Worm (Caenorhabditis elegans) whole organism, L4 larva: ENCODE data around the gene Y41C4A.9.

Experiments
- D1046.2 ChIP-seq: fragments of 200-800 bp; sonication (Bioruptor generic); IDR thresholded peaks from 2 replicates; pipeline ENCODE4 v1.3.6; 2022; ENCODE audit warnings: missing genetic modification characterization, missing compliant biosample characterization
- F10B5.3 ChIP-seq: sonication (generic microtip); optimal IDR thresholded peaks from 2 replicates; lab custom pipeline; 2016; ENCODE audit warnings: mild to moderate bottlenecking, missing genetic modification characterization, missing compliant biosample characterization
- F26F4.8 ChIP-seq: fragments of 200-800 bp; sonication (Bioruptor generic); conservative IDR thresholded peaks from 2 replicates; pipeline ENCODE4 v1.3.6; 2022; ENCODE audit warnings: missing genetic modification characterization, missing compliant biosample characterization
- F37D6.2 ChIP-seq: sonication (generic microtip); optimal IDR thresholded peaks from 2 replicates; lab custom pipeline; 2016; ENCODE audit warnings: mild to moderate bottlenecking, missing genetic modification characterization, missing compliant biosample characterization
- F44E2.7 ChIP-seq: fragments of 200-800 bp; sonication (Bioruptor generic); IDR thresholded peaks from 2 replicates; pipeline ENCODE4 v2.1.2; 2022; ENCODE audit warnings: missing genetic modification characterization, missing compliant biosample characterization
- F49E8.2 ChIP-seq: sonication (generic microtip); optimal IDR thresholded peaks from 2 replicates; lab custom pipeline; 2016; ENCODE audit warnings: missing compliant biosample characterization, mild to moderate bottlenecking, missing genetic modification characterization, borderline replicate concordance
- R02D3.7 ChIP-seq: fragments of 150-350 bp; sonication (generic microtip); optimal IDR thresholded peaks from 3 replicates; lab custom pipeline; 2014; ENCODE audit warnings: missing biosample characterization, missing genetic modification characterization
- T26A8.4 ChIP-seq: fragments of 200-800 bp; sonication (Bioruptor generic); IDR thresholded peaks from 2 replicates; pipeline ENCODE4 v1.3.6; 2022; ENCODE audit warnings: missing genetic modification characterization, missing compliant biosample characterization
- Y48G9A.11 ChIP-seq: fragments of 200-800 bp; sonication (Bioruptor generic); IDR thresholded peaks from 2 replicates; pipeline ENCODE4 v1.3.6; 2022; ENCODE audit warnings: missing genetic modification reagents, missing genetic modification characterization, missing compliant biosample characterization
- ZK337.2 ChIP-seq: fragments of 200-800 bp; sonication (Bioruptor generic); IDR thresholded peaks from 2 replicates; pipeline ENCODE4 v1.3.6; 2022; ENCODE audit warnings: missing genetic modification reagents, missing genetic modification characterization, missing compliant biosample characterization
- aha-1 ChIP-seq: fragments of 150-350 bp; peaks from one replicate; lab custom pipeline; 2014; ENCODE audit warnings: missing biosample characterization, missing genetic modification characterization
- ceh-20 ChIP-seq: fragments of 200-800 bp; sonication (Bioruptor generic); IDR thresholded peaks from 2 replicates; pipeline ENCODE4 v1.3.6; 2022; ENCODE audit warnings: missing genetic modification reagents, missing genetic modification characterization, missing compliant biosample characterization
- ceh-28 ChIP-seq: fragments of 150-350 bp; optimal IDR thresholded peaks from 2 replicates; lab custom pipeline; 2014; ENCODE audit warnings: missing biosample characterization, missing genetic modification reagents, missing genetic modification characterization
- ceh-44 ChIP-seq: fragments of 200-800 bp; sonication (Bioruptor generic); IDR thresholded peaks from 2 replicates; pipeline ENCODE4 v1.3.6; 2022; ENCODE audit warnings: missing genetic modification reagents, missing genetic modification characterization, missing compliant biosample characterization
- ctbp-1 ChIP-seq: fragments of 200-800 bp; sonication (Bioruptor generic); IDR thresholded peaks from 2 replicates; pipeline ENCODE4 v1.3.6; 2022; ENCODE audit warnings: missing genetic modification reagents, missing genetic modification characterization, missing compliant biosample characterization
- daf-16 ChIP-seq, 3 experiments: sonication (generic microtip); optimal IDR thresholded peaks; 2 replicates each; lab custom pipeline; 2016 to 2017; ENCODE audit warnings: missing genetic modification characterization in 3 of 3, missing genetic modification reagents in 3 of 3, mild to moderate bottlenecking in 2 of 3, missing compliant biosample characterization in 2 of 3, missing biosample characterization in 1 of 3, moderate library complexity in 1 of 3
- daf-8 ChIP-seq: fragments of 200-800 bp; sonication (Bioruptor generic); IDR thresholded peaks from 2 replicates; pipeline ENCODE4 v1.3.6; 2022; ENCODE audit warnings: missing genetic modification characterization, missing compliant biosample characterization
- dpl-1 ChIP-seq: fragments of 150-350 bp; optimal IDR thresholded peaks from 2 replicates; lab custom pipeline; 2014; ENCODE audit warnings: missing biosample characterization, missing genetic modification reagents, missing genetic modification characterization
- egl-43 ChIP-seq: fragments of 200-800 bp; sonication (Bioruptor generic); IDR thresholded peaks from 2 replicates; pipeline ENCODE4 v1.3.6; 2022; ENCODE audit warnings: missing genetic modification reagents, missing genetic modification characterization, missing compliant biosample characterization
- fos-1 ChIP-seq: fragments of 150-350 bp; optimal IDR thresholded peaks from 2 replicates; lab custom pipeline; 2014; ENCODE audit warnings: missing biosample characterization, missing genetic modification characterization
- hif-1 ChIP-seq, 2 experiments: sonication (generic microtip); optimal IDR thresholded peaks; 2 replicates each; lab custom pipeline; 2016 to 2017; ENCODE audit warnings: missing compliant biosample characterization in 2 of 2, missing genetic modification characterization in 2 of 2, missing genetic modification reagents in 2 of 2, missing genotype in 2 of 2, mild to moderate bottlenecking in 1 of 2
- hlh-30 ChIP-seq: sonication (generic microtip); optimal IDR thresholded peaks from 2 replicates; lab custom pipeline; 2017; ENCODE audit warnings: antibody characterized with exemption, mild to moderate bottlenecking, missing genetic modification characterization, missing compliant biosample characterization; ENCODE audit not compliant: insufficient read depth
- lin-13 ChIP-seq: fragments of 150-350 bp; optimal IDR thresholded peaks from 2 replicates; lab custom pipeline; 2014; ENCODE audit warnings: missing biosample characterization, missing genetic modification reagents, missing genetic modification characterization
- lin-38 ChIP-seq: fragments of 200-800 bp; sonication (Bioruptor generic); IDR thresholded peaks from 2 replicates; pipeline ENCODE4 v1.3.6; 2022; ENCODE audit warnings: missing genetic modification reagents, missing genetic modification characterization, missing compliant biosample characterization
- lir-3 ChIP-seq: sonication (generic microtip); optimal IDR thresholded peaks from 2 replicates; lab custom pipeline; 2016; ENCODE audit warnings: mild to moderate bottlenecking, missing genetic modification characterization, missing compliant biosample characterization
- mep-1 ChIP-seq: fragments of 150-350 bp; sonication (generic microtip); optimal IDR thresholded peaks from 3 replicates; lab custom pipeline; 2014; ENCODE audit warnings: missing biosample characterization, missing genetic modification characterization
- mes-2 ChIP-seq: sonication (generic microtip); optimal IDR thresholded peaks from 2 replicates; lab custom pipeline; 2016; ENCODE audit warnings: missing genotype, mild to moderate bottlenecking, missing genetic modification characterization, missing compliant biosample characterization; ENCODE audit not compliant: poor library complexity, severe bottlenecking
- mxl-3 ChIP-seq: fragments of 200-800 bp; sonication (Bioruptor generic); optimal IDR thresholded peaks from 2 replicates; lab custom pipeline; 2018; ENCODE audit warnings: mild to moderate bottlenecking, missing genetic modification characterization, missing compliant biosample characterization
- nhr-25 ChIP-seq: sonication (generic microtip); optimal IDR thresholded peaks from 2 replicates; lab custom pipeline; 2017; ENCODE audit warnings: missing genetic modification characterization, mild to moderate bottlenecking, missing compliant biosample characterization, antibody characterized with exemption, moderate library complexity, borderline replicate concordance; ENCODE audit not compliant: insufficient read depth
- nhr-28 ChIP-seq: fragments of 150-350 bp; optimal IDR thresholded peaks from 2 replicates; lab custom pipeline; 2014; ENCODE audit warnings: missing biosample characterization, missing genetic modification characterization
- nhr-42 ChIP-seq: fragments of 200-800 bp; sonication (Bioruptor generic); IDR thresholded peaks from 2 replicates; pipeline ENCODE4 v1.3.6; 2022; ENCODE audit warnings: missing genetic modification characterization, missing compliant biosample characterization
- nhr-48 ChIP-seq: sonication (generic microtip); optimal IDR thresholded peaks from 2 replicates; lab custom pipeline; 2016; ENCODE audit warnings: mild to moderate bottlenecking, missing genetic modification characterization, missing compliant biosample characterization
- nhr-6 ChIP-seq: fragments of 150-350 bp; optimal IDR thresholded peaks from 2 replicates; lab custom pipeline; 2014; ENCODE audit warnings: missing biosample characterization, missing genetic modification characterization
- pha-4 ChIP-seq, 2 experiments: fragments of 150-350 bp in 1 of 2; fragments of 200-800 bp in 1 of 2; sonication (Bioruptor generic) in 1 of 2; IDR thresholded peaks in 1 of 2; optimal IDR thresholded peaks in 1 of 2; 2 replicates each; pipeline versions ENCODE4 v1.3.6 to Lab custom; 2014 to 2022; ENCODE audit warnings: missing genetic modification characterization in 2 of 2, missing genetic modification reagents in 2 of 2, missing biosample characterization in 1 of 2, missing compliant biosample characterization in 1 of 2
- php-3 ChIP-seq: fragments of 200-800 bp; sonication (Bioruptor generic); IDR thresholded peaks from 2 replicates; pipeline ENCODE4 v1.3.6; 2022; ENCODE audit warnings: missing genetic modification reagents, missing genetic modification characterization, missing compliant biosample characterization
- rbr-2 ChIP-seq: sonication (generic microtip); optimal IDR thresholded peaks from 2 replicates; lab custom pipeline; 2016; ENCODE audit warnings: missing genotype, missing genetic modification characterization, missing compliant biosample characterization
- sdz-12 ChIP-seq: fragments of 200-800 bp; sonication (Bioruptor generic); optimal IDR thresholded peaks from 2 replicates; lab custom pipeline; 2018; ENCODE audit warnings: mild to moderate bottlenecking, missing genetic modification characterization, missing compliant biosample characterization
- set-16 ChIP-seq: fragments of 200-800 bp; sonication (Bioruptor generic); IDR thresholded peaks from 2 replicates; pipeline ENCODE4 v1.3.6; 2022; ENCODE audit warnings: missing genetic modification reagents, missing genetic modification characterization, missing compliant biosample characterization
- spr-1 ChIP-seq: sonication (generic microtip); optimal IDR thresholded peaks from 2 replicates; lab custom pipeline; 2016; ENCODE audit warnings: mild to moderate bottlenecking, missing genetic modification characterization, missing compliant biosample characterization
- tag-97 ChIP-seq: fragments of 200-800 bp; sonication (Bioruptor generic); IDR thresholded peaks from 2 replicates; pipeline ENCODE4 v1.3.6; 2022; ENCODE audit warnings: missing genetic modification characterization, missing compliant biosample characterization
- tra-1 ChIP-seq: fragments of 200-800 bp; sonication (Bioruptor generic); IDR thresholded peaks from 2 replicates; pipeline ENCODE4 v1.3.6; 2022; ENCODE audit warnings: missing genetic modification reagents, missing genetic modification characterization, missing compliant biosample characterization
- zag-1 ChIP-seq: fragments of 150-350 bp; optimal IDR thresholded peaks from 2 replicates; lab custom pipeline; 2014; ENCODE audit warnings: missing biosample characterization, missing genetic modification characterization
- ztf-11 ChIP-seq: fragments of 150-350 bp; optimal IDR thresholded peaks from 2 replicates; lab custom pipeline; 2014; ENCODE audit warnings: missing biosample characterization, missing genetic modification characterization

Gene Y41C4A.9

DNA sequence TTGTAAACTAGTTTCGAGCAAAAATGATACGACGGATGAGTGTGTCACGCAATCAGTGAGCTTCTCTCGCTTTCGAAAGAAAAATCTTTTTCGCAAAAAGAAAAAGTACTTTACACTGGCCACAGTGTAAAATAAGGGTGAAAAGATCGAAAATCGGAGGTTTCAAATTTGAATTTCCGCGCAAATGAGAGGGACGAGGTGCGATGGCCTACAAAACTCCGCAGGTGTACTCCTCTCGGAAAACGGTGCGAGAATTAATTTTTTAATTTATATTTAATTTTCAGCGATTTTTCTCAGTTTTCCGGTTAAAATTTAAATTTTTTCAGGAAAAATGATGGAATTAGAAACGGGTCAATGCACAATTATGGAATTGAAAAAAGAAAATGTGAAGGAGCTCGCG, 28.3 kb upstream of the Y41C4A.9 start, which contains the start of gene mrt-2 (continued):
- TF ChIP-seq ctbp-1 (no peak), zag-1 (tag; lab: Kevin White, UChicago) (no peak), tag-97 (GFP tag; lab: Robert Waterston, UW) (no peak), spr-1 (tag; lab: Kevin White, UChicago) (peak; percentile 27), mep-1 (tag; lab: Kevin White, UChicago) (peak; percentile 76), lir-3 (no peak), hif-1 (tag; optimal IDR thresholded peaks at IDR 0.05; lab: Kevin White, UChicago) (peak in 1 of 2 experiments; percentile 93), nhr-28 (tag; lab: Kevin White, UChicago) (peak; percentile 24), F37D6.2 (tag; lab: Kevin White, UChicago) (peak; percentile 14), sdz-12 (GFP tag; lab: Kevin White, UChicago) (peak; percentile 4), daf-8 (GFP tag; lab: Robert Waterston, UW) (no peak), D1046.2 (GFP tag; lab: Robert Waterston, UW) (no peak), rbr-2 (tag; lab: Kevin White, UChicago) (peak; percentile 48), daf-16 (GFP tag; optimal IDR thresholded peaks at IDR 0.05; lab: Kevin White, UChicago) (no peak), daf-16 (tag; optimal IDR thresholded peaks at IDR 0.05; lab: Kevin White, UChicago) (peak; percentile 47), tra-1 (GFP tag; lab: Robert Waterston, UW) (no peak; the same call in 1 of the 2 replicates), hlh-30 (tag; lab: Kevin White, UChicago) (peak; percentile 44), F10B5.3 (tag; lab: Kevin White, UChicago) (no peak), mxl-3 (GFP tag; lab: Kevin White, UChicago) (no peak), ceh-20 (GFP tag; lab: Robert Waterston, UW) (0 out of 2 replicates have a peak, but pooled peaks have one; percentile 17)

- TF ChIP-seq spr-1 (tag; lab: Kevin White, UChicago) (no peak), F44E2.7 (GFP tag; lab: Robert Waterston, UW) (no peak), nhr-42 (GFP tag; lab: Robert Waterston, UW) (no peak), nhr-48 (tag; lab: Kevin White, UChicago) (no peak), F49E8.2 (tag; lab: Kevin White, UChicago) (no peak), mep-1 (tag; lab: Kevin White, UChicago) (no peak)
These were observed 23.7 kb upstream of the Y41C4A.9 start for ce11 chrIII:11742191-11742590.

ce11 chrIII:11740868-11741267, 22.4 kb upstream of the Y41C4A.9 start:
- peak; percentile 46 for TF ChIP-seq aha-1 (tag; lab: Kevin White, UChicago)
- no peak for TF ChIP-seq lin-13 (GFP tag; lab: Kevin White, UChicago)
- no peak for TF ChIP-seq pha-4 (GFP tag; IDR thresholded peaks at IDR 0.05; lab: Robert Waterston, UW)
- peak; percentile 71 for TF ChIP-seq pha-4 (tag; optimal IDR thresholded peaks at IDR 0.05; lab: Kevin White, UChicago)
- TF ChIP-seq dpl-1 (GFP tag; lab: Kevin White, UChicago), result peak; percentile 3
- TF ChIP-seq, all 104 proteins: peak for 3

- TF ChIP-seq set-16 (GFP tag; lab: Robert Waterston, UW) (no peak), Y48G9A.11 (GFP tag; lab: Robert Waterston, UW) (no peak), egl-43 (no peak), F26F4.8 (GFP tag; lab: Robert Waterston, UW) (no peak), mes-2 (tag; lab: Kevin White, UChicago) (no peak), F10B5.3 (tag; lab: Kevin White, UChicago) (no peak), R02D3.7 (tag; lab: Kevin White, UChicago) (no peak), fos-1 (tag; lab: Kevin White, UChicago) (no peak), ztf-11 (tag; lab: Kevin White, UChicago) (no peak), ceh-28 (tag; lab: Kevin White, UChicago) (no peak), ZK337.2 (GFP tag; lab: Robert Waterston, UW) (no peak), nhr-25 (tag; lab: Kevin White, UChicago) (no peak), hlh-30 (tag; lab: Kevin White, UChicago) (peak; percentile 87), lin-38 (GFP tag; lab: Robert Waterston, UW) (no peak), pha-4 (GFP tag; IDR thresholded peaks at IDR 0.05; lab: Robert Waterston, UW) (no peak), pha-4 (tag; optimal IDR thresholded peaks at IDR 0.05; lab: Kevin White, UChicago) (no peak), php-3 (no peak), ceh-44 (GFP tag; lab: Robert Waterston, UW) (no peak), T26A8.4 (GFP tag; lab: Robert Waterston, UW) (no peak), tag-97 (GFP tag; lab: Robert Waterston, UW) (no peak), nhr-6 (tag; lab: Kevin White, UChicago) (no peak), daf-16 (GFP tag; optimal IDR thresholded peaks at IDR 0.05; lab: Kevin White, UChicago) (no peak), daf-16 (tag; optimal IDR thresholded peaks at IDR 0.05; lab: Kevin White, UChicago) (no peak), daf-8 (GFP tag; lab: Robert Waterston, UW) (no peak), F44E2.7 (GFP tag; lab: Robert Waterston, UW) (no peak)
These were observed 20.0 kb upstream of the Y41C4A.9 start for ce11 chrIII:11738482-11738881.
